Worm (Caenorhabditis elegans) whole organism, young adult: ENCODE measurements around the gene C45B2.6.
A peak's percentile ranks its signal among the peaks of the same experiment; 100 is the strongest.

Experiments used
- B0035.1 ChIP-seq: sonication (generic microtip); optimal IDR thresholded peaks from 2 replicates; lab custom pipeline; 2016; ENCODE audit warnings: missing genetic modification characterization, mild to moderate bottlenecking, missing compliant biosample characterization, missing genotype, missing genetic modification reagents
- B0261.1 ChIP-seq: sonication (generic microtip); optimal IDR thresholded peaks from 2 replicates; lab custom pipeline; 2016; ENCODE audit warnings: mild to moderate bottlenecking, missing genetic modification characterization, moderate library complexity, missing compliant biosample characterization
- B0336.3 ChIP-seq: fragments of 200-800 bp; sonication (Bioruptor generic); IDR thresholded peaks from 2 replicates; pipeline ENCODE4 v1.3.6; 2022; ENCODE audit warnings: missing genetic modification characterization, missing compliant biosample characterization
- D2030.7 ChIP-seq: fragments of 200-800 bp; sonication (Bioruptor generic); IDR thresholded peaks from 2 replicates; pipeline ENCODE4 v1.3.6; 2022; ENCODE audit warnings: missing genetic modification reagents, missing genetic modification characterization, missing compliant biosample characterization
- F37B4.10 ChIP-seq: fragments of 200-800 bp; sonication (Bioruptor generic); IDR thresholded peaks from 2 replicates; pipeline ENCODE4 v1.3.6; 2022; ENCODE audit warnings: missing genetic modification characterization, missing compliant biosample characterization
- F39B2.1 ChIP-seq: fragments of 200-800 bp; sonication (Bioruptor generic); IDR thresholded peaks from 2 replicates; pipeline ENCODE4 v1.3.6; 2022; ENCODE audit warnings: missing genetic modification reagents, missing genetic modification characterization, missing compliant biosample characterization
- F57A8.1 ChIP-seq: fragments of 200-800 bp; sonication (Bioruptor generic); optimal IDR thresholded peaks from 2 replicates; lab custom pipeline; 2018; ENCODE audit warnings: mild to moderate bottlenecking, missing genetic modification characterization, moderate library complexity, missing compliant biosample characterization
- F57C9.4 ChIP-seq: sonication (generic microtip); optimal IDR thresholded peaks from 2 replicates; lab custom pipeline; 2017; ENCODE audit warnings: mild to moderate bottlenecking, missing genetic modification characterization, missing compliant biosample characterization
- K12H6.12 ChIP-seq: fragments of 200-800 bp; sonication (Bioruptor generic); optimal IDR thresholded peaks from 2 replicates; lab custom pipeline; 2018; ENCODE audit warnings: mild to moderate bottlenecking, missing genetic modification characterization, missing compliant biosample characterization
- Y53G8AR.9 ChIP-seq: fragments of 200-800 bp; sonication (Bioruptor generic); conservative IDR thresholded peaks from 2 replicates; pipeline ENCODE4 v1.3.6; 2022; ENCODE audit warnings: missing genetic modification reagents, missing genetic modification characterization, missing compliant biosample characterization
- Y67H2A.10 ChIP-seq: fragments of 200-800 bp; sonication (Bioruptor generic); conservative IDR thresholded peaks from 2 replicates; pipeline ENCODE4 v1.3.6; 2022; ENCODE audit warnings: missing genetic modification reagents, missing genetic modification characterization, missing compliant biosample characterization
- Y79H2A.3 ChIP-seq: fragments of 200-800 bp; sonication (Bioruptor generic); conservative IDR thresholded peaks from 2 replicates; pipeline ENCODE4 v1.3.6; 2022; ENCODE audit warnings: missing genetic modification reagents, missing genetic modification characterization, missing compliant biosample characterization
- Y95B8A.8 ChIP-seq: fragments of 200-800 bp; sonication (Bioruptor generic); IDR thresholded peaks from 2 replicates; pipeline ENCODE4 v1.3.6; 2022; ENCODE audit warnings: missing genetic modification reagents, missing genetic modification characterization, missing compliant biosample characterization
- ama-1 ChIP-seq, 3 experiments: fragments of 150-350 bp in 1 of 3; sonication (generic microtip) in 2 of 3; optimal IDR thresholded peaks; 2 replicates each; lab custom pipeline; 2014 to 2018; ENCODE audit warnings: missing biosample characterization in 2 of 3, missing genetic modification characterization in 2 of 3, missing genetic modification reagents in 2 of 3
- attf-5 ChIP-seq: fragments of 200-800 bp; sonication (Bioruptor generic); optimal IDR thresholded peaks from 2 replicates; lab custom pipeline; 2018; ENCODE audit warnings: mild to moderate bottlenecking, missing genetic modification characterization, missing compliant biosample characterization
- cebp-2 ChIP-seq: fragments of 200-800 bp; sonication (Bioruptor generic); IDR thresholded peaks from 2 replicates; pipeline ENCODE4 v1.3.6; 2022; ENCODE audit warnings: missing genetic modification characterization, missing compliant biosample characterization
- ceh-27 ChIP-seq: fragments of 200-800 bp; sonication (Bioruptor generic); optimal IDR thresholded peaks from 2 replicates; lab custom pipeline; 2018; ENCODE audit warnings: mild to moderate bottlenecking, missing genetic modification characterization, moderate library complexity, missing compliant biosample characterization
- chd-7 ChIP-seq: sonication (generic microtip); optimal IDR thresholded peaks from 2 replicates; lab custom pipeline; 2016; ENCODE audit warnings: mild to moderate bottlenecking, missing genetic modification characterization, moderate library complexity, missing compliant biosample characterization
- die-1 ChIP-seq: sonication (generic microtip); optimal IDR thresholded peaks from 2 replicates; lab custom pipeline; 2016; ENCODE audit warnings: missing genotype, mild to moderate bottlenecking, missing genetic modification characterization, missing compliant biosample characterization
- dox-1 ChIP-seq: fragments of 200-800 bp; sonication (Bioruptor generic); IDR thresholded peaks from 2 replicates; pipeline ENCODE4 v1.3.6; 2022; ENCODE audit warnings: missing genetic modification reagents, missing genetic modification characterization, missing compliant biosample characterization
- dpff-1 ChIP-seq: sonication (generic microtip); optimal IDR thresholded peaks from 2 replicates; lab custom pipeline; 2017; ENCODE audit warnings: mild to moderate bottlenecking, missing genetic modification characterization, missing compliant biosample characterization
- dpl-1 ChIP-seq: fragments of 150-350 bp; optimal IDR thresholded peaks from 2 replicates; lab custom pipeline; 2014; ENCODE audit warnings: missing biosample characterization, missing genetic modification reagents, missing genetic modification characterization
- hlh-26 ChIP-seq: fragments of 200-800 bp; sonication (Bioruptor generic); conservative IDR thresholded peaks from 2 replicates; pipeline ENCODE4 v1.3.6; 2022; ENCODE audit warnings: missing genetic modification reagents, missing genetic modification characterization, missing compliant biosample characterization
- hmg-20 ChIP-seq: fragments of 200-800 bp; sonication (Bioruptor generic); IDR thresholded peaks from 2 replicates; pipeline ENCODE4 v1.3.6; 2022; ENCODE audit warnings: missing genetic modification reagents, missing genetic modification characterization, missing compliant biosample characterization
- hsf-1 ChIP-seq: fragments of 200-800 bp; sonication (Bioruptor generic); IDR thresholded peaks from 2 replicates; pipeline ENCODE4 v1.3.6; 2022; ENCODE audit warnings: missing genetic modification reagents, missing genetic modification characterization, missing compliant biosample characterization
- let-607 ChIP-seq, 2 experiments: fragments of 200-800 bp in 1 of 2; sonication (Bioruptor generic) in 1 of 2; sonication (generic microtip) in 1 of 2; optimal IDR thresholded peaks; 2 replicates each; lab custom pipeline; 2016 to 2018; ENCODE audit warnings: mild to moderate bottlenecking in 2 of 2, missing compliant biosample characterization in 2 of 2, missing genetic modification characterization in 2 of 2, moderate library complexity in 2 of 2, missing genotype in 1 of 2
- lin-26 ChIP-seq: fragments of 200-800 bp; sonication (Bioruptor generic); IDR thresholded peaks from 2 replicates; pipeline ENCODE4 v1.3.6; 2022; ENCODE audit warnings: missing genetic modification reagents, missing genetic modification characterization, missing compliant biosample characterization
- lir-1 ChIP-seq: fragments of 200-800 bp; sonication (Bioruptor generic); conservative IDR thresholded peaks from 2 replicates; pipeline ENCODE4 v1.3.6; 2022; ENCODE audit warnings: missing genetic modification reagents, missing genetic modification characterization, missing compliant biosample characterization
- lsy-27 ChIP-seq: sonication (generic microtip); optimal IDR thresholded peaks from 2 replicates; lab custom pipeline; 2017; ENCODE audit warnings: missing genetic modification characterization, mild to moderate bottlenecking, missing compliant biosample characterization, antibody characterized with exemption, missing genotype, borderline replicate concordance; ENCODE audit not compliant: insufficient read depth
- madf-10 ChIP-seq: sonication (generic microtip); optimal IDR thresholded peaks from 2 replicates; lab custom pipeline; 2016; ENCODE audit warnings: mild to moderate bottlenecking, missing genetic modification characterization, missing compliant biosample characterization
- madf-3 ChIP-seq: fragments of 200-800 bp; sonication (Bioruptor generic); IDR thresholded peaks from 2 replicates; pipeline ENCODE4 v1.3.6; 2022; ENCODE audit warnings: missing genetic modification reagents, missing genetic modification characterization, missing compliant biosample characterization
- madf-8 ChIP-seq: fragments of 200-800 bp; sonication (Bioruptor generic); conservative IDR thresholded peaks from 2 replicates; pipeline ENCODE4 v1.3.6; 2022; ENCODE audit warnings: missing genetic modification reagents, missing genetic modification characterization, missing compliant biosample characterization
- mcd-1 ChIP-seq: fragments of 200-800 bp; sonication (Bioruptor generic); IDR thresholded peaks from 2 replicates; pipeline ENCODE4 v1.3.6; 2022; ENCODE audit warnings: missing genetic modification reagents, missing genetic modification characterization, missing compliant biosample characterization
- nfyb-1 ChIP-seq: fragments of 200-800 bp; sonication (Bioruptor generic); IDR thresholded peaks from 2 replicates; pipeline ENCODE4 v1.3.6; 2022; ENCODE audit warnings: missing genetic modification reagents, missing genetic modification characterization, missing compliant biosample characterization
- nhr-27 ChIP-seq: fragments of 200-800 bp; sonication (Bioruptor generic); optimal IDR thresholded peaks from 2 replicates; lab custom pipeline; 2018; ENCODE audit warnings: mild to moderate bottlenecking, missing genetic modification characterization, moderate library complexity, missing compliant biosample characterization
- nhr-80 ChIP-seq: sonication (generic microtip); optimal IDR thresholded peaks from 2 replicates; lab custom pipeline; 2016; ENCODE audit warnings: missing genetic modification characterization, missing compliant biosample characterization
- nhr-90 ChIP-seq: sonication (generic microtip); optimal IDR thresholded peaks from 2 replicates; lab custom pipeline; 2016; ENCODE audit warnings: missing genotype, mild to moderate bottlenecking, missing genetic modification characterization, missing compliant biosample characterization
- snpc-1.3 ChIP-seq: sonication (generic microtip); optimal IDR thresholded peaks from 2 replicates; lab custom pipeline; 2017; ENCODE audit warnings: missing genetic modification characterization, mild to moderate bottlenecking, missing compliant biosample characterization, antibody characterized with exemption, moderate library complexity, missing genotype, missing genetic modification reagents; ENCODE audit not compliant: insufficient read depth
- snpc-3.4 ChIP-seq: sonication (generic microtip); optimal IDR thresholded peaks from 2 replicates; lab custom pipeline; 2017; ENCODE audit warnings: missing genetic modification characterization, mild to moderate bottlenecking, missing compliant biosample characterization, antibody characterized with exemption, moderate library complexity, missing genotype, missing genetic modification reagents
- somi-1 ChIP-seq: fragments of 200-800 bp; sonication (Bioruptor generic); optimal IDR thresholded peaks from 2 replicates; lab custom pipeline; 2018; ENCODE audit warnings: mild to moderate bottlenecking, missing genetic modification characterization, missing compliant biosample characterization
- unc-62 ChIP-seq: fragments of 150-350 bp; optimal IDR thresholded peaks from 2 replicates; lab custom pipeline; 2014; ENCODE audit warnings: missing biosample characterization, missing genetic modification reagents, missing genetic modification characterization
- xnd-1 ChIP-seq: sonication (generic microtip); optimal IDR thresholded peaks from 2 replicates; lab custom pipeline; 2016; ENCODE audit warnings: missing genotype, missing genetic modification reagents, missing genetic modification characterization, missing compliant biosample characterization
- ztf-28 ChIP-seq: fragments of 200-800 bp; sonication (Bioruptor generic); IDR thresholded peaks from 2 replicates; pipeline ENCODE4 v1.3.6; 2022; ENCODE audit warnings: missing genetic modification reagents, missing genetic modification characterization, missing compliant biosample characterization
- ztf-3 ChIP-seq: fragments of 200-800 bp; sonication (Bioruptor generic); optimal IDR thresholded peaks from 2 replicates; lab custom pipeline; 2018; ENCODE audit warnings: mild to moderate bottlenecking, missing genetic modification characterization, missing compliant biosample characterization

The C45B2.6 gene

ce11 chrX:6040435-6041093 is 12.1 kb upstream of the C45B2.6 start (continued):
- TF ChIP-seq let-607 (tag; optimal IDR thresholded peaks at IDR 0.05; lab: Kevin White, UChicago) (no peak), D2030.7 (GFP tag; lab: Robert Waterston, UW) (no peak), lin-26 (no peak), attf-5 (GFP tag; lab: Kevin White, UChicago) (peak; percentile 20), K12H6.12 (tag; lab: Kevin White, UChicago) (no peak)

ce11 chrX:6041094-6041441 is 11.6 kb upstream of the C45B2.6 start:
- TF ChIP-seq hmg-20 (no peak), madf-3 (0 out of 2 replicates have a peak, but pooled peaks have one; percentile 15)

DNA sequence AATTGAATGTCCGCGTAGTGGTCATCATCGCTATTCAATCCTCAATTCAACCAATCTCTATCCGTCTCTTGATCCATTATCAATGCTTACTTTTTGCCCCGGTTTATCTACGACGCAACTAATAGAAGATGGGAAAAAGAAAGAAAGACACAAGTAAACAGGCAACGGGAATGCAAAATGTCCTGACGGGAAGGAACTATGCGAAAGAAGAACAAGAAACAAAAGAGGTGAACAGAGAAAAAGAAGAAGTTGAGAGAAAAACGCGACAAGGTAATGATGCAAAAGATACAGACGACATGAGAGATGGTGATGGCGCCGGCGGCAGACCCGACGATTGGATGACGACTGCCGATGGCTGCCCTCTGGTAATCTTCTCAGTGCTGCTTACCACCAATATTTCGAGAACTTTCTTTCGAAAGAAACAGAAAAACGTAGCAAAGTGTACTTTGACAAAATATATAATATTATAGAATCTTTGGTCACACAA is 10.6 kb upstream of the C45B2.6 start:
- no peak for TF ChIP-seq F57A8.1
- no peak for TF ChIP-seq mcd-1 (GFP tag; lab: Robert Waterston, UW)
- peak; percentile 86 for TF ChIP-seq nhr-80 (tag; lab: Kevin White, UChicago)
- TF ChIP-seq madf-8 (GFP tag; lab: Robert Waterston, UW), result no peak
- TF ChIP-seq dpff-1, result no peak
- no peak for TF ChIP-seq hmg-20
- TF ChIP-seq cebp-2, result no peak
- no peak for TF ChIP-seq hlh-26 (GFP tag; lab: Robert Waterston, UW)
- TF ChIP-seq snpc-3.4 (tag; lab: Kevin White, UChicago), result no peak
- TF ChIP-seq nhr-90 (tag; lab: Kevin White, UChicago), result peak; percentile 29
- peak; percentile 65 for TF ChIP-seq dox-1 (GFP tag; lab: Robert Waterston, UW)
- no peak for TF ChIP-seq ama-1 (optimal IDR thresholded peaks at IDR 0.05; lab: Kevin White, UChicago)
- no peak for TF ChIP-seq ama-1 (GFP tag; optimal IDR thresholded peaks at IDR 0.05; lab: Kevin White, UChicago)
- TF ChIP-seq lir-1 (GFP tag; lab: Robert Waterston, UW), result no peak
- TF ChIP-seq madf-10 (tag; lab: Kevin White, UChicago), result peak; percentile 52
- peak; percentile 80 for TF ChIP-seq hsf-1 (GFP tag; lab: Robert Waterston, UW)
- TF ChIP-seq B0035.1 (tag; lab: Kevin White, UChicago), result no peak
- TF ChIP-seq B0336.3 (GFP tag; lab: Robert Waterston, UW), result peak; percentile 77
- TF ChIP-seq Y67H2A.10 (GFP tag; lab: Robert Waterston, UW), result no peak
- no peak for TF ChIP-seq lsy-27
- no peak for TF ChIP-seq Y79H2A.3 (GFP tag; lab: Robert Waterston, UW)
- no peak for TF ChIP-seq Y53G8AR.9 (GFP tag; lab: Robert Waterston, UW)
- peak; percentile 68 for TF ChIP-seq nfyb-1 (GFP tag; lab: Robert Waterston, UW)
- TF ChIP-seq dpl-1 (GFP tag; lab: Kevin White, UChicago), result no peak
- TF ChIP-seq ztf-3 (GFP tag; lab: Kevin White, UChicago), result no peak
- no peak for TF ChIP-seq xnd-1 (tag; lab: Kevin White, UChicago)
- no peak for TF ChIP-seq chd-7 (tag; lab: Kevin White, UChicago)
- TF ChIP-seq Y95B8A.8 (GFP tag; lab: Robert Waterston, UW), result no peak
- peak; percentile 77 for TF ChIP-seq somi-1
- TF ChIP-seq F37B4.10 (GFP tag; lab: Robert Waterston, UW), result no peak
- TF ChIP-seq die-1 (tag; lab: Kevin White, UChicago), result peak; percentile 3
- TF ChIP-seq F39B2.1, result no peak
- no peak for TF ChIP-seq nhr-27 (tag; lab: Kevin White, UChicago)
- TF ChIP-seq B0261.1, result no peak
- no peak for TF ChIP-seq snpc-1.3 (tag; lab: Kevin White, UChicago)
- TF ChIP-seq ztf-28 (GFP tag; lab: Robert Waterston, UW), result no peak
- TF ChIP-seq unc-62 (GFP tag; lab: Kevin White, UChicago), result no peak
- TF ChIP-seq ceh-27 (GFP tag; lab: Kevin White, UChicago), result no peak
- no peak for TF ChIP-seq F57C9.4
